Worm (Caenorhabditis elegans) whole organism, midembryonic: ENCODE measurements around the gene K07G6.1.

Source experiments
- T22C8.4 ChIP-seq: fragments of 200-800 bp; sonication (Bioruptor generic); IDR thresholded peaks from 2 replicates; pipeline ENCODE4 v1.3.6; 2022; ENCODE audit warnings: missing genetic modification characterization, missing compliant biosample characterization
- cog-1 ChIP-seq: sonication (generic microtip); optimal IDR thresholded peaks from 2 replicates; lab custom pipeline; 2016; ENCODE audit warnings: missing genetic modification characterization, missing compliant biosample characterization
- flt-1 ChIP-seq: fragments of 200-800 bp; sonication (Bioruptor generic); IDR thresholded peaks from 2 replicates; pipeline ENCODE4 v1.3.6; 2022; ENCODE audit warnings: missing genetic modification characterization, missing compliant biosample characterization
- med-1 ChIP-seq: sonication (generic microtip); optimal IDR thresholded peaks from 2 replicates; lab custom pipeline; 2017; ENCODE audit warnings: missing genetic modification characterization, mild to moderate bottlenecking, missing compliant biosample characterization, antibody characterized with exemption, missing genetic modification reagents; ENCODE audit not compliant: insufficient read depth
- ref-1 ChIP-seq: fragments of 200-800 bp; sonication (Bioruptor generic); conservative IDR thresholded peaks from 2 replicates; pipeline ENCODE4 v1.3.6; 2022; ENCODE audit warnings: missing genetic modification reagents, missing genetic modification characterization, missing compliant biosample characterization
- tab-1 ChIP-seq: fragments of 200-800 bp; sonication (Bioruptor generic); IDR thresholded peaks from 2 replicates; pipeline ENCODE4 v1.3.6; 2022; ENCODE audit warnings: missing genetic modification characterization, missing compliant biosample characterization
- ztf-29 ChIP-seq: fragments of 200-800 bp; sonication (Bioruptor generic); IDR thresholded peaks from 2 replicates; pipeline ENCODE4 v1.3.6; 2022; ENCODE audit warnings: missing genetic modification reagents, missing genetic modification characterization, missing compliant biosample characterization

DNA sequence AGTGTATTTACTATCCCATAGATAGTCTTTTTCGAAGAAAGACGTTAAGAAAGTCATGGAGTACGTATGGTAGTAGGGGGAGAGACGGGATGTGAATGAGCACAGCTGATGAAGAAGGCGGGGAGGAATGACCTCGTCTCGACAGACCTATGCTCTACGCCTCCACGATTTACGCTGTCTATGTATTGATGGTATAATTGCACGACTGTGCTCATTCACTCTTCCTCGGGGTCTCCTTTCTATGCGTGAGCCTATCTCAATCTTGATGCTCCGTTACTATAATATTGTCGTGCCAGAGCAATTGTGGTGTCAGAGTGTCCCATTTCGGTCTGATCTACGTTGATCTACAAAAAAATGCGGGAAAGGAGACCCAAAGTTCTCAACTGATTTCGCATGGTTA lies 44.9 kb downstream of the K07G6.1 start, which contains the start of gene C08F1.10:
- no peak for TF ChIP-seq T22C8.4 (GFP tag; lab: Robert Waterston, UW)
- TF ChIP-seq ref-1: no peak
- TF ChIP-seq ztf-29 (GFP tag; lab: Robert Waterston, UW): no peak
- no peak for TF ChIP-seq cog-1
- no peak for TF ChIP-seq flt-1 (GFP tag; lab: Robert Waterston, UW)
- TF ChIP-seq tab-1 (GFP tag; lab: Robert Waterston, UW): no peak
- no peak for TF ChIP-seq med-1 (GFP tag; lab: Kevin White, UChicago)
